Fruit fly (Drosophila melanogaster) Kc167 (cell line): ENCODE data around the gene Boh1.

ENCODE experiments used
- Myc ChIP-seq: fragments of >200 bp; optimal IDR thresholded peaks from 2 replicates; lab custom pipeline; 2017; ENCODE audit warnings: missing external identifiers
- Sin3A ChIP-seq: fragments of >200 bp; optimal IDR thresholded peaks from 2 replicates; lab custom pipeline; 2018; ENCODE audit warnings: missing external identifiers
- h ChIP-seq: fragments of >200 bp; optimal IDR thresholded peaks from 3 replicates; lab custom pipeline; 2018; ENCODE audit warnings: missing external identifiers
- insv ChIP-seq: fragments of >200 bp; optimal IDR thresholded peaks from 3 replicates; lab custom pipeline; 2018; ENCODE audit warnings: missing external identifiers
- psq ChIP-seq: fragments of >200 bp; optimal IDR thresholded peaks from 2 replicates; lab custom pipeline; 2017; ENCODE audit warnings: missing external identifiers
- ttk ChIP-seq: sonication (Bioruptor generic); optimal IDR thresholded peaks from 2 replicates; lab custom pipeline; 2017; ENCODE audit warnings: missing external identifiers

Gene Boh1

dm6 chr3R:27937752-27938694 is 18.8 kb upstream of the Boh1 start, which contains the start of the genes NSD and BOD1:
NSD (minus strand) TSS chr3R:27937853.
BOD1 (plus strand) TSS chr3R:27938245.
- TF ChIP-seq h (lab: Kevin White, UChicago) (no peak), Sin3A (lab: Kevin White, UChicago) (no peak), insv (lab: Kevin White, UChicago) (no peak), ttk (no peak), Myc (lab: Kevin White, UChicago) (no peak)

dm6 chr3R:27931461-27931860 is 12.2 kb upstream of the Boh1 start:
- no peak for TF ChIP-seq ttk
- no peak for TF ChIP-seq psq (lab: Kevin White, UChicago)

dm6 chr3R:27928984-27929924 is 10.0 kb upstream of the Boh1 start:
- no peak for TF ChIP-seq insv (lab: Kevin White, UChicago)
- TF ChIP-seq h (lab: Kevin White, UChicago) = no peak
- no peak for TF ChIP-seq Myc (lab: Kevin White, UChicago)
- no peak for TF ChIP-seq Sin3A (lab: Kevin White, UChicago)
- TF ChIP-seq psq (lab: Kevin White, UChicago) = no peak
- no peak for TF ChIP-seq ttk

dm6 chr3R:27928140-27928539 is 8.9 kb upstream of the Boh1 start, which contains the start of gene nenya:
nenya (minus strand) TSS chr3R:27928174.
- TF ChIP-seq h (lab: Kevin White, UChicago) = no peak
- no peak for TF ChIP-seq psq (lab: Kevin White, UChicago)
- no peak for TF ChIP-seq Myc (lab: Kevin White, UChicago)
- no peak for TF ChIP-seq insv (lab: Kevin White, UChicago)
- TF ChIP-seq Sin3A (lab: Kevin White, UChicago) = no peak
- no peak for TF ChIP-seq ttk

- TF ChIP-seq Sin3A (lab: Kevin White, UChicago) (no peak), ttk (no peak), Myc (lab: Kevin White, UChicago) (no peak), h (lab: Kevin White, UChicago) (no peak), insv (lab: Kevin White, UChicago) (no peak), psq (lab: Kevin White, UChicago) (no peak)
These were observed 7.5 kb upstream of the Boh1 start for dm6 chr3R:27926738-27927215.

dm6 chr3R:27925971-27926533 is 6.8 kb upstream of the Boh1 start:
- TF ChIP-seq Myc (lab: Kevin White, UChicago) = no peak
- no peak for TF ChIP-seq ttk
- TF ChIP-seq h (lab: Kevin White, UChicago) = no peak
- no peak for TF ChIP-seq psq (lab: Kevin White, UChicago)
- no peak for TF ChIP-seq Sin3A (lab: Kevin White, UChicago)
- no peak for TF ChIP-seq insv (lab: Kevin White, UChicago)

- TF ChIP-seq insv (lab: Kevin White, UChicago) (no peak), h (lab: Kevin White, UChicago) (no peak), Sin3A (lab: Kevin White, UChicago) (no peak), Myc (lab: Kevin White, UChicago) (no peak), ttk (no peak), psq (lab: Kevin White, UChicago) (no peak)
These were observed 6.0 kb upstream of the Boh1 start, which contains the start of gene mino for dm6 chr3R:27925000-27925970. mino (plus strand) TSS chr3R:27925191.

- TF ChIP-seq Sin3A (lab: Kevin White, UChicago) (no peak), Myc (lab: Kevin White, UChicago) (no peak), h (lab: Kevin White, UChicago) (no peak), ttk (no peak), psq (lab: Kevin White, UChicago) (no peak), insv (lab: Kevin White, UChicago) (no peak)
These were observed 3.5 kb upstream of the Boh1 start, which contains the start of gene RpL4 for dm6 chr3R:27922673-27923175. RpL4 (plus strand) TSS chr3R:27922821.

dm6 chr3R:27921982-27922672 is 2.9 kb upstream of the Boh1 start, which contains the start of gene BCAS2:
BCAS2 (minus strand) TSS chr3R:27922356.
- TF ChIP-seq Myc (lab: Kevin White, UChicago) (no peak), Sin3A (lab: Kevin White, UChicago) (no peak), insv (lab: Kevin White, UChicago) (no peak), psq (lab: Kevin White, UChicago) (no peak), h (lab: Kevin White, UChicago) (no peak), ttk (no peak)
